Comparison of ENCODE assay signal across 1 fruit fly cellular context in genomic region chr3L:18784562-18784961, dm6.
TF ChIP-seq lines count a peak whose summit lies in the region.

No protein-coding gene starts in this region.

TF ChIP-seq in whole organism, embryonic, 481 proteins besides CTCF, POLR2A, EP300 and RAD21 (continued from another document):
- peak; percentile 88 for TF ChIP-seq vvl (GFP tag; IDR thresholded peaks at IDR 0.05; lab: Robert Waterston, UW)
- no peak for TF ChIP-seq Six4 (GFP tag; optimal IDR thresholded peaks at IDR 0.05; lab: Kevin White, UChicago)
- TF ChIP-seq stwl (tag; optimal IDR thresholded peaks at IDR 0.05; lab: Kevin White, UChicago), result no peak
- peak; percentile 65 for TF ChIP-seq Xbp1 (GFP tag; optimal IDR thresholded peaks at IDR 0.05; lab: Kevin White, UChicago)
- 0 out of 3 replicates have a peak, but pooled peaks have one; percentile 36 for TF ChIP-seq C15 (GFP tag; IDR thresholded peaks at IDR 0.05; lab: Robert Waterston, UW)
- peak; percentile 80 for TF ChIP-seq esg (GFP tag; conservative IDR thresholded peaks at IDR 0.05; lab: Robert Waterston, UW)
- peak; percentile 72 for TF ChIP-seq unpg (GFP tag; optimal IDR thresholded peaks at IDR 0.05; lab: Kevin White, UChicago)
- TF ChIP-seq CG13123 (GFP tag; optimal IDR thresholded peaks at IDR 0.05; lab: Kevin White, UChicago), result no peak
- no peak for TF ChIP-seq CG17612 (GFP tag; IDR thresholded peaks at IDR 0.05; lab: Robert Waterston, UW)
- TF ChIP-seq Adf1 (GFP tag; IDR thresholded peaks at IDR 0.05; lab: Robert Waterston, UW), result no peak
- peak; percentile 10 for TF ChIP-seq CG18476 (GFP tag; optimal IDR thresholded peaks at IDR 0.05; lab: Kevin White, UChicago)
- TF ChIP-seq lmd (GFP tag; IDR thresholded peaks at IDR 0.05; lab: Robert Waterston, UW), result peak; percentile 77
- TF ChIP-seq Trl (optimal IDR thresholded peaks at IDR 0.05; lab: Kevin White, UChicago), result no peak
- no peak for TF ChIP-seq Trl (GFP tag; optimal IDR thresholded peaks at IDR 0.05; lab: Kevin White, UChicago)
- TF ChIP-seq dimm (GFP tag; IDR thresholded peaks at IDR 0.05; lab: Robert Waterston, UW), result peak; percentile 58; the same call in 1 of the 2 replicates
- TF ChIP-seq repo (GFP tag; optimal IDR thresholded peaks at IDR 0.05; lab: Kevin White, UChicago), result no peak
- TF ChIP-seq YL-1 (GFP tag; optimal IDR thresholded peaks at IDR 0.05; lab: Kevin White, UChicago), result no peak
- peak; percentile 63 for TF ChIP-seq sisA (GFP tag; IDR thresholded peaks at IDR 0.05; lab: Robert Waterston, UW)
- TF ChIP-seq bbx (GFP tag; IDR thresholded peaks at IDR 0.05; lab: Robert Waterston, UW; ENCODE audit: partially characterized antibody), result no peak; the same call in 1 of the 2 replicates
- peak; percentile 17 for TF ChIP-seq CG2116 (GFP tag; optimal IDR thresholded peaks at IDR 0.05; lab: Kevin White, UChicago)
- TF ChIP-seq fd102C (GFP tag; optimal IDR thresholded peaks at IDR 0.05; lab: Kevin White, UChicago), result no peak
- TF ChIP-seq fru (optimal IDR thresholded peaks at IDR 0.05; lab: Kevin White, UChicago), result no peak
- TF ChIP-seq CG14014 (GFP tag; IDR thresholded peaks at IDR 0.05; lab: Robert Waterston, UW), result peak; percentile 73
- TF ChIP-seq en (GFP tag; optimal IDR thresholded peaks at IDR 0.05; lab: Kevin White, UChicago), result no peak
- no peak for TF ChIP-seq nom (GFP tag; optimal IDR thresholded peaks at IDR 0.05; lab: Kevin White, UChicago)
- 0 out of 3 replicates have a peak, but pooled peaks have one; percentile 45 for TF ChIP-seq CG3726 (GFP tag; IDR thresholded peaks at IDR 0.05; lab: Robert Waterston, UW)
- TF ChIP-seq HLH54F (GFP tag; optimal IDR thresholded peaks at IDR 0.05; lab: Kevin White, UChicago), result peak; percentile 48
- peak; percentile 88 for TF ChIP-seq stc (GFP tag; IDR thresholded peaks at IDR 0.05; lab: Robert Waterston, UW)
- no peak; the same call in 1 of the 2 replicates for TF ChIP-seq CG32532 (GFP tag; IDR thresholded peaks at IDR 0.05; lab: Robert Waterston, UW)
- no peak for TF ChIP-seq pita (GFP tag; optimal IDR thresholded peaks at IDR 0.05; lab: Kevin White, UChicago)
- TF ChIP-seq CG2712 (tag; optimal IDR thresholded peaks at IDR 0.05; lab: Kevin White, UChicago), result peak; percentile 50
- TF ChIP-seq CoRest (tag; optimal IDR thresholded peaks at IDR 0.05; lab: Kevin White, UChicago), result peak; percentile 60
- TF ChIP-seq luna (GFP tag; optimal IDR thresholded peaks at IDR 0.05; lab: Kevin White, UChicago), result no peak
- TF ChIP-seq CG10321 (GFP tag; IDR thresholded peaks at IDR 0.05; lab: Robert Waterston, UW), result peak; percentile 56; the same call in 1 of the 2 replicates
- TF ChIP-seq CG12071 (GFP tag; optimal IDR thresholded peaks at IDR 0.05; lab: Kevin White, UChicago), result peak; percentile 35
- TF ChIP-seq B-H1 (GFP tag; IDR thresholded peaks at IDR 0.05; lab: Robert Waterston, UW), result peak; percentile 74; the same call in 2 of the 3 replicates
- TF ChIP-seq D19A (tag; optimal IDR thresholded peaks at IDR 0.05; lab: Kevin White, UChicago), result peak; percentile 74
- no peak for TF ChIP-seq CG33557 (GFP tag; optimal IDR thresholded peaks at IDR 0.05; lab: Kevin White, UChicago)
- no peak for TF ChIP-seq mld (GFP tag; IDR thresholded peaks at IDR 0.05; lab: Robert Waterston, UW; ENCODE audit: partially characterized antibody)
- no peak for TF ChIP-seq Dip2 (GFP tag; IDR thresholded peaks at IDR 0.05; lab: Robert Waterston, UW)
- TF ChIP-seq CG16813 (GFP tag; IDR thresholded peaks at IDR 0.05; lab: Robert Waterston, UW; ENCODE audit: partially characterized antibody), result no peak; the same call in 2 of the 3 replicates
- peak; percentile 23 for TF ChIP-seq bcd (GFP tag; optimal IDR thresholded peaks at IDR 0.05; lab: Kevin White, UChicago)
- TF ChIP-seq CG15073 (GFP tag; optimal IDR thresholded peaks at IDR 0.05; lab: Kevin White, UChicago), result no peak
- TF ChIP-seq run (tag; optimal IDR thresholded peaks at IDR 0.05; lab: Kevin White, UChicago), result peak; percentile 48
- TF ChIP-seq CG13775 (GFP tag; optimal IDR thresholded peaks at IDR 0.05; lab: Kevin White, UChicago), result no peak
- TF ChIP-seq Ravus (GFP tag; IDR thresholded peaks at IDR 0.05; lab: Robert Waterston, UW), result no peak; the same call in 1 of the 2 replicates
- TF ChIP-seq Blimp-1 (GFP tag; optimal IDR thresholded peaks at IDR 0.05; lab: Kevin White, UChicago), result peak; percentile 34
- TF ChIP-seq Optix (GFP tag; IDR thresholded peaks at IDR 0.05; lab: Robert Waterston, UW), result peak; percentile 65; the same call in 2 of the 3 replicates
- TF ChIP-seq Side (GFP tag; optimal IDR thresholded peaks at IDR 0.05; lab: Kevin White, UChicago), result no peak
- TF ChIP-seq CG15479 (GFP tag; optimal IDR thresholded peaks at IDR 0.05; lab: Kevin White, UChicago), result no peak
- TF ChIP-seq Usf (GFP tag; optimal IDR thresholded peaks at IDR 0.05; lab: Kevin White, UChicago), result no peak
- TF ChIP-seq CG1024 (GFP tag; IDR thresholded peaks at IDR 0.05; lab: Robert Waterston, UW), result no peak
- TF ChIP-seq CG6254 (GFP tag; optimal IDR thresholded peaks at IDR 0.05; lab: Kevin White, UChicago), result no peak
- no peak for TF ChIP-seq cg (GFP tag; optimal IDR thresholded peaks at IDR 0.05; lab: Kevin White, UChicago)
- peak; percentile 57; the same call in 1 of the 3 replicates for TF ChIP-seq gce (GFP tag; IDR thresholded peaks at IDR 0.05; lab: Robert Waterston, UW)
- peak; percentile 63 for TF ChIP-seq E2f1 (GFP tag; IDR thresholded peaks at IDR 0.05; lab: Robert Waterston, UW)
- TF ChIP-seq Dp (GFP tag; optimal IDR thresholded peaks at IDR 0.05; lab: Kevin White, UChicago), result no peak
- TF ChIP-seq Spps (tag; optimal IDR thresholded peaks at IDR 0.05; lab: Kevin White, UChicago), result no peak
- peak; percentile 7 for TF ChIP-seq CG8281 (tag; optimal IDR thresholded peaks at IDR 0.05; lab: Kevin White, UChicago)
- peak; percentile 61 for TF ChIP-seq Asciz (GFP tag; optimal IDR thresholded peaks at IDR 0.05; lab: Kevin White, UChicago)
TF ChIP-seq in whole organism, embryonic: peak in this region for 235.
